Worm (Caenorhabditis elegans): Measurements from ENCODE around the gene T14B4.5.
A peak's percentile ranks its signal among the peaks of the same experiment; 100 is the strongest.

T14B4.5 gene

ce11 chrII:6673894-6674293 is 42.8 kb upstream of the T14B4.5 start, which contains the start of gene H43E16.1 (continued):
- TF ChIP-seq F49E8.2 (tag; optimal IDR thresholded peaks at IDR 0.05; ENCODE audit: borderline replicate concordance), result no peak
- TF ChIP-seq lin-13 (GFP tag; optimal IDR thresholded peaks at IDR 0.05), result no peak
- no peak for TF ChIP-seq mxl-3 (GFP tag; optimal IDR thresholded peaks at IDR 0.05)
- TF ChIP-seq php-3 (GFP tag; IDR thresholded peaks at IDR 0.05), result peak; percentile 76
- peak; percentile 79 for TF ChIP-seq dmd-6 (GFP tag; IDR thresholded peaks at IDR 0.05)
- no peak for TF ChIP-seq snpc-4 (tag; optimal IDR thresholded peaks at IDR 0.05)
- no peak for TF ChIP-seq nhr-42 (GFP tag; IDR thresholded peaks at IDR 0.05)
- no peak for TF ChIP-seq ZK337.2 (GFP tag; IDR thresholded peaks at IDR 0.05)
- TF ChIP-seq T26A8.4 (GFP tag; IDR thresholded peaks at IDR 0.05), result no peak
- no peak for TF ChIP-seq lir-3 (tag; optimal IDR thresholded peaks at IDR 0.05)
- no peak for TF ChIP-seq tra-1 (GFP tag; IDR thresholded peaks at IDR 0.05)
- no peak for TF ChIP-seq snpc-1.2 (GFP tag; IDR thresholded peaks at IDR 0.05)
- TF ChIP-seq mdt-29 (GFP tag; IDR thresholded peaks at IDR 0.05), result no peak
- TF ChIP-seq Y48G9A.11 (GFP tag; IDR thresholded peaks at IDR 0.05), result no peak

ce11 chrII:6679724-6680123 is 36.9 kb upstream of the T14B4.5 start, which contains the start of gene ift-74:
Gene ift-74 (plus strand): TSS chrII:6680024.
- TF ChIP-seq zip-11 (GFP tag; IDR thresholded peaks at IDR 0.05), result no peak
- no peak for TF ChIP-seq madf-9 (GFP tag; conservative IDR thresholded peaks at IDR 0.05)
- no peak for TF ChIP-seq T26A8.4 (GFP tag; IDR thresholded peaks at IDR 0.05)

- no peak for TF ChIP-seq nhr-102 (tag; optimal IDR thresholded peaks at IDR 0.05)
- TF ChIP-seq ztf-7 (tag; optimal IDR thresholded peaks at IDR 0.05), result no peak
- no peak for TF ChIP-seq tra-1 (GFP tag; IDR thresholded peaks at IDR 0.05)
- peak; percentile 72 for TF ChIP-seq pqm-1 (tag; optimal IDR thresholded peaks at IDR 0.05)
- no peak for TF ChIP-seq php-3 (GFP tag; IDR thresholded peaks at IDR 0.05)
- TF ChIP-seq F44E2.7 (GFP tag; IDR thresholded peaks at IDR 0.05), result no peak
- no peak for TF ChIP-seq ceh-82 (tag; optimal IDR thresholded peaks at IDR 0.05)
- peak; percentile 18 for TF ChIP-seq nhr-77 (tag; optimal IDR thresholded peaks at IDR 0.05)
- TF ChIP-seq hmg-1.1 (GFP tag; IDR thresholded peaks at IDR 0.05), result no peak
- peak; percentile 50 for TF ChIP-seq nhr-28 (tag; optimal IDR thresholded peaks at IDR 0.05)
- TF ChIP-seq nhr-237 (tag; optimal IDR thresholded peaks at IDR 0.05), result no peak
- peak; percentile 58; the same call in 1 of the 2 replicates for TF ChIP-seq dmd-6 (GFP tag; IDR thresholded peaks at IDR 0.05)
- TF ChIP-seq Y75B8A.6 (GFP tag; IDR thresholded peaks at IDR 0.05), result no peak
- TF ChIP-seq zip-11 (GFP tag; IDR thresholded peaks at IDR 0.05), result no peak
- no peak for TF ChIP-seq set-16 (GFP tag; IDR thresholded peaks at IDR 0.05)
- no peak for TF ChIP-seq aha-1 (tag)
- TF ChIP-seq lin-29 (GFP tag; IDR thresholded peaks at IDR 0.05), result no peak
- TF ChIP-seq ZK546.5 (tag; optimal IDR thresholded peaks at IDR 0.05), result no peak
- no peak for TF ChIP-seq ces-1 (GFP tag; optimal IDR thresholded peaks at IDR 0.05)
These were observed 35.2 kb upstream of the T14B4.5 start for ce11 chrII:6681478-6681877.

ce11 chrII:6682918-6683317 is 33.7 kb upstream of the T14B4.5 start:
- no peak for TF ChIP-seq lin-38 (GFP tag; IDR thresholded peaks at IDR 0.05)
- no peak for TF ChIP-seq T20F7.1 (GFP tag; optimal IDR thresholded peaks at IDR 0.05)
- TF ChIP-seq zip-11 (GFP tag; IDR thresholded peaks at IDR 0.05), result no peak
- no peak for TF ChIP-seq lin-1 (GFP tag; IDR thresholded peaks at IDR 0.05)
- TF ChIP-seq lin-13 (GFP tag; optimal IDR thresholded peaks at IDR 0.05), result no peak
- TF ChIP-seq unc-62 (GFP tag; optimal IDR thresholded peaks at IDR 0.05 in 1 of 2), result peak in 1 of 2 experiments; percentile 24
- TF ChIP-seq unc-62 (tag; optimal IDR thresholded peaks at IDR 0.05), result no peak
- TF ChIP-seq nhr-111 (GFP tag; optimal IDR thresholded peaks at IDR 0.05), result no peak
- peak; percentile 41 for TF ChIP-seq unc-130 (GFP tag; optimal IDR thresholded peaks at IDR 0.05)
